Worm (Caenorhabditis elegans): ENCODE data around the gene C47E12.3.

DNA sequence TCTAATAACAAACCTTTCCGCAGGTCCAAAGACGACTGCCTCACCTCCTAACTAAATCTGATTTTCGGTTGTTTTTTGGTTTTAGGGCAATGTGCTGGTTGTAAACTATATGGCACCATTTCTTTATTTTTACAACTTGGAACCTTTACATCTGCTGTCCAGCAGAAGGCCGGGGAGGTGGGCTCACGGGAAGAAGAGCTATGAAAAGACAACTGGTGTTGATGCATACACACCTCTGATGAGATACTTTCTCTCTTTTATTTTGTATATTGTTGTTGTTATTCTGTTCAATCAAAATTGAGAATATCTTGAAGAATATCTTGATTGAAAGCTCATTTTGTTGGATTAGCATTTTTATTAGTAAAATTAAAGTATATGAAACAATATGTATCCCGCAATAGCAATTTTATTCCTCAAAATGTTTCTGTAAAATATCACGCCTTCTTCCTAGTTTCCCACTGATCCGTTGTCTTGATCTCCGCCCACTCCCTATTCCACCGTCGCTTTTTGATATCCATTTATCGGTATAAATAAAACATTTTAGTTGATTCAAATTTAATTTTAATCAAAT is 24.0 kb downstream of the C47E12.3 start, which contains the start of gene dhp-2:
- TF ChIP-seq madf-9 (GFP tag; conservative IDR thresholded peaks at IDR 0.05), result no peak
- TF ChIP-seq mdl-1 (tag; optimal IDR thresholded peaks at IDR 0.05), result no peak
- TF ChIP-seq dmd-6 (GFP tag; IDR thresholded peaks at IDR 0.05), result no peak
- no peak for TF ChIP-seq hif-1 (tag; optimal IDR thresholded peaks at IDR 0.05)
